Worm (Caenorhabditis elegans) whole organism, midembryonic: ENCODE data around the gene srj-7.

Experiments
- flt-1 ChIP-seq: fragments of 200-800 bp; sonication (Bioruptor generic); IDR thresholded peaks from 2 replicates; pipeline ENCODE4 v1.3.6; 2022; ENCODE audit warnings: missing genetic modification characterization, missing compliant biosample characterization
- klf-2 ChIP-seq: fragments of 200-800 bp; sonication (Bioruptor generic); conservative IDR thresholded peaks from 2 replicates; pipeline ENCODE4 v1.3.6; 2022; ENCODE audit warnings: missing genetic modification reagents, missing genetic modification characterization, missing compliant biosample characterization
- ref-1 ChIP-seq: fragments of 200-800 bp; sonication (Bioruptor generic); conservative IDR thresholded peaks from 2 replicates; pipeline ENCODE4 v1.3.6; 2022; ENCODE audit warnings: missing genetic modification reagents, missing genetic modification characterization, missing compliant biosample characterization
- ztf-23 ChIP-seq: fragments of 200-800 bp; sonication (Bioruptor generic); IDR thresholded peaks from 2 replicates; pipeline ENCODE4 v1.3.6; 2022; ENCODE audit warnings: missing genetic modification reagents, missing genetic modification characterization, missing compliant biosample characterization

ce11 chrV:3256809-3257208 lies 12.0 kb downstream of the srj-7 start:
- no peak for TF ChIP-seq klf-2 (GFP tag; lab: Robert Waterston, UW)
- TF ChIP-seq flt-1 (GFP tag; lab: Robert Waterston, UW), result no peak
- no peak for TF ChIP-seq ztf-23 (GFP tag; lab: Robert Waterston, UW)
- no peak for TF ChIP-seq ref-1
